Worm (Caenorhabditis elegans): ENCODE results near the gene clec-54.

Gene clec-54

ce11 chrV:14504120-14504519 is 27.4 kb downstream of the clec-54 start:
- TF ChIP-seq fkh-10 (GFP tag; optimal IDR thresholded peaks at IDR 0.05) (no peak), snu-23 (GFP tag; optimal IDR thresholded peaks at IDR 0.05) (no peak), lin-13 (GFP tag; optimal IDR thresholded peaks at IDR 0.05) (no peak), elt-2 (tag; optimal IDR thresholded peaks at IDR 0.05) (peak; percentile 19), hlh-17 (GFP tag; optimal IDR thresholded peaks at IDR 0.05; ENCODE audit: borderline replicate concordance) (no peak), lir-3 (tag; optimal IDR thresholded peaks at IDR 0.05; ENCODE audit: poor library complexity) (no peak), blmp-1 (tag; optimal IDR thresholded peaks at IDR 0.05) (no peak), irx-1 (tag; optimal IDR thresholded peaks at IDR 0.05) (no peak), tlp-1 (tag; optimal IDR thresholded peaks at IDR 0.05) (no peak), unc-86 (tag; optimal IDR thresholded peaks at IDR 0.05) (no peak), elt-3 (tag; optimal IDR thresholded peaks at IDR 0.05) (no peak), rnt-1 (tag; optimal IDR thresholded peaks at IDR 0.05) (no peak), aha-1 (tag; optimal IDR thresholded peaks at IDR 0.05) (no peak), lin-14 (GFP tag; optimal IDR thresholded peaks at IDR 0.05) (peak; percentile 10), C04F5.9 (tag; optimal IDR thresholded peaks at IDR 0.05) (no peak)

ce11 chrV:14504774-14505173 is 28.1 kb downstream of the clec-54 start:
- TF ChIP-seq pqm-1 (tag; optimal IDR thresholded peaks at IDR 0.05) (no peak), efl-1 (optimal IDR thresholded peaks at IDR 0.05) (no peak), efl-1 (GFP tag; optimal IDR thresholded peaks at IDR 0.05 in 1 of 2) (peak in 1 of 2 experiments; percentile 74), nhr-71 (tag; optimal IDR thresholded peaks at IDR 0.05) (peak; percentile 1), dsc-1 (tag; optimal IDR thresholded peaks at IDR 0.05) (no peak), tlp-1 (tag; optimal IDR thresholded peaks at IDR 0.05) (no peak), nhr-90 (tag; optimal IDR thresholded peaks at IDR 0.05; ENCODE audit: poor library complexity) (no peak), pax-3 (tag; optimal IDR thresholded peaks at IDR 0.05) (peak; percentile 6), rnt-1 (tag; optimal IDR thresholded peaks at IDR 0.05) (peak; percentile 20), F16B12.6 (tag; optimal IDR thresholded peaks at IDR 0.05) (no peak), elt-2 (tag; optimal IDR thresholded peaks at IDR 0.05) (peak; percentile 17), dpl-1 (GFP tag; optimal IDR thresholded peaks at IDR 0.05) (no peak), lin-39 (tag; optimal IDR thresholded peaks at IDR 0.05) (no peak), lin-14 (GFP tag; optimal IDR thresholded peaks at IDR 0.05) (peak; percentile 62)

ce11 chrV:14505745-14506214 is 29.1 kb downstream of the clec-54 start:
- TF ChIP-seq blmp-1 (tag; optimal IDR thresholded peaks at IDR 0.05) (peak; percentile 75), elt-2 (tag; optimal IDR thresholded peaks at IDR 0.05) (peak; percentile 83), nhr-11 (tag; optimal IDR thresholded peaks at IDR 0.05) (no peak), tlp-1 (tag; optimal IDR thresholded peaks at IDR 0.05) (peak; percentile 31), lin-14 (GFP tag; optimal IDR thresholded peaks at IDR 0.05) (peak; percentile 62), nhr-12 (tag; optimal IDR thresholded peaks at IDR 0.05) (no peak), nhr-77 (tag; optimal IDR thresholded peaks at IDR 0.05) (no peak), nhr-85 (tag) (peak; percentile 71), pqm-1 (tag; optimal IDR thresholded peaks at IDR 0.05) (peak; percentile 80), ztf-4 (tag; optimal IDR thresholded peaks at IDR 0.05) (no peak), ceh-82 (tag; optimal IDR thresholded peaks at IDR 0.05) (no peak), elt-3 (tag; optimal IDR thresholded peaks at IDR 0.05) (peak in 1 of 6 experiments; percentile 25)

ce11 chrV:14506713-14507675 is 30.3 kb downstream of the clec-54 start:
- TF ChIP-seq nhr-77 (tag; optimal IDR thresholded peaks at IDR 0.05), result no peak
- TF ChIP-seq hlh-4 (tag; optimal IDR thresholded peaks at IDR 0.05), result no peak
- no peak for TF ChIP-seq mdl-1 (tag; optimal IDR thresholded peaks at IDR 0.05)
- peak in 2 of 6 experiments; percentile 37 to 59 for TF ChIP-seq elt-3 (tag; optimal IDR thresholded peaks at IDR 0.05)
- no peak for TF ChIP-seq lir-3 (tag; optimal IDR thresholded peaks at IDR 0.05; ENCODE audit: poor library complexity)
- TF ChIP-seq zag-1 (tag; optimal IDR thresholded peaks at IDR 0.05), result no peak
- peak; percentile 98 for TF ChIP-seq nhr-85 (tag)
- no peak for TF ChIP-seq sptf-1 (tag; optimal IDR thresholded peaks at IDR 0.05)
- peak; percentile 43 for TF ChIP-seq rnt-1 (tag; optimal IDR thresholded peaks at IDR 0.05)
- no peak for TF ChIP-seq nhr-90 (tag; optimal IDR thresholded peaks at IDR 0.05; ENCODE audit: poor library complexity)
- TF ChIP-seq blmp-1 (tag; optimal IDR thresholded peaks at IDR 0.05), result peak; percentile 81
- TF ChIP-seq mef-2 (tag; optimal IDR thresholded peaks at IDR 0.05), result no peak
- TF ChIP-seq efl-1 (optimal IDR thresholded peaks at IDR 0.05), result no peak
- peak in 1 of 2 experiments; percentile 90 for TF ChIP-seq efl-1 (GFP tag; optimal IDR thresholded peaks at IDR 0.05 in 1 of 2)
- no peak for TF ChIP-seq F16B12.6 (tag; optimal IDR thresholded peaks at IDR 0.05)
- no peak for TF ChIP-seq nhr-12 (tag; optimal IDR thresholded peaks at IDR 0.05)
- peak; percentile 26 for TF ChIP-seq irx-1 (tag; optimal IDR thresholded peaks at IDR 0.05)
- no peak for TF ChIP-seq dpl-1 (GFP tag; optimal IDR thresholded peaks at IDR 0.05)
- no peak for TF ChIP-seq egl-27 (tag; optimal IDR thresholded peaks at IDR 0.05)
- TF ChIP-seq ces-1 (GFP tag; optimal IDR thresholded peaks at IDR 0.05), result no peak
- TF ChIP-seq skn-1 (tag; optimal IDR thresholded peaks at IDR 0.05), result no peak
- TF ChIP-seq pag-3 (tag; optimal IDR thresholded peaks at IDR 0.05; ENCODE audit: borderline replicate concordance, insufficient read depth), result no peak
- no peak for TF ChIP-seq unc-62 (GFP tag; optimal IDR thresholded peaks at IDR 0.05)
